Fruit fly (Drosophila melanogaster) whole organism, wandering third instar larva: Measurements from ENCODE around the gene APC4.

Source experiments
- Abd-B ChIP-seq: fragments of >200 bp; optimal IDR thresholded peaks from 2 replicates; lab custom pipeline; 2017; ENCODE audit warnings: missing biosample characterization, missing genetic modification characterization
- CG32264 ChIP-seq: fragments of 200-800 bp; sonication (Bioruptor generic); optimal IDR thresholded peaks from 2 replicates; lab custom pipeline; 2016; ENCODE audit warnings: missing biosample characterization, missing genetic modification characterization
- CG9705 ChIP-seq: fragments of 200-800 bp; sonication (Bioruptor generic); optimal IDR thresholded peaks from 2 replicates; lab custom pipeline; 2018; ENCODE audit warnings: missing biosample characterization, mild to moderate bottlenecking, missing genetic modification characterization
- CrebA ChIP-seq: fragments of 200-800 bp; sonication (Bioruptor generic); optimal IDR thresholded peaks from 2 replicates; lab custom pipeline; 2016; ENCODE audit warnings: missing biosample characterization, mild to moderate bottlenecking, missing genetic modification characterization, borderline replicate concordance
- Dfd ChIP-seq: fragments of >200 bp; optimal IDR thresholded peaks from 2 replicates; lab custom pipeline; 2017; ENCODE audit warnings: missing biosample characterization, missing genetic modification characterization
- Dif ChIP-seq: fragments of 200-275, 200-300 bp; sonication (Bioruptor generic); optimal IDR thresholded peaks from 2 replicates; lab custom pipeline; 2018; ENCODE audit warnings: missing biosample characterization, missing genetic modification characterization; ENCODE audit not compliant: partially characterized antibody
- GATAd ChIP-seq: sonication (Bioruptor generic); optimal IDR thresholded peaks from 2 replicates; lab custom pipeline; 2016; ENCODE audit warnings: missing biosample characterization, missing genetic modification characterization
- HLH106 ChIP-seq: fragments of 200-800 bp; optimal IDR thresholded peaks from 3 replicates; lab custom pipeline; 2019; ENCODE audit warnings: missing biosample characterization, mild to moderate bottlenecking, missing genetic modification characterization, moderate library complexity
- Hnf4 ChIP-seq: fragments of 200-800 bp; sonication (Bioruptor generic); optimal IDR thresholded peaks from 2 replicates; lab custom pipeline; 2016; ENCODE audit warnings: missing biosample characterization, mild to moderate bottlenecking, missing genetic modification characterization
- Hr78 ChIP-seq: fragments of >200 bp; optimal IDR thresholded peaks from 2 replicates; lab custom pipeline; 2017; ENCODE audit warnings: missing biosample characterization, missing genetic modification characterization
- Hr83 ChIP-seq: fragments of 200-300 bp; sonication (Bioruptor generic); optimal IDR thresholded peaks from 2 replicates; lab custom pipeline; 2016; ENCODE audit warnings: missing biosample characterization, mild to moderate bottlenecking, missing genetic modification characterization, moderate library complexity; ENCODE audit not compliant: poor library complexity, severe bottlenecking
- Jra ChIP-seq: sonication (Bioruptor generic); optimal IDR thresholded peaks from 2 replicates; lab custom pipeline; 2016; ENCODE audit warnings: missing biosample characterization, missing genetic modification characterization
- Mio ChIP-seq: sonication (Bioruptor generic); optimal IDR thresholded peaks from 2 replicates; lab custom pipeline; 2016; ENCODE audit warnings: missing biosample characterization, missing genetic modification characterization
- Myc ChIP-seq: fragments of >200 bp; optimal IDR thresholded peaks from 2 replicates; lab custom pipeline; 2017
- N ChIP-seq: fragments of >200 bp; optimal IDR thresholded peaks from 2 replicates; lab custom pipeline; 2018; ENCODE audit warnings: missing biosample characterization, missing external identifiers, missing genetic modification characterization
- OdsH ChIP-seq: fragments of 200-800 bp; sonication (Bioruptor generic); optimal IDR thresholded peaks from 2 replicates; lab custom pipeline; 2016; ENCODE audit warnings: missing biosample characterization, mild to moderate bottlenecking, missing genetic modification characterization
- Rel ChIP-seq, 2 experiments: fragments of 200-800 bp; sonication (Bioruptor generic) in 1 of 2; optimal IDR thresholded peaks; 2 replicates in 1 of 2; 3 replicates in 1 of 2; lab custom pipeline; 2016 to 2019; ENCODE audit warnings: mild to moderate bottlenecking in 2 of 2, missing biosample characterization in 2 of 2, missing genetic modification characterization in 2 of 2, moderate library complexity in 1 of 2
- Sp1 ChIP-seq: fragments of 200-800 bp; sonication (Bioruptor generic); optimal IDR thresholded peaks from 3 replicates; lab custom pipeline; 2019; ENCODE audit warnings: missing biosample characterization, mild to moderate bottlenecking, missing genetic modification characterization, moderate library complexity
- Vsx2 ChIP-seq: fragments of 200-300, 225-300 bp; sonication (Bioruptor generic); optimal IDR thresholded peaks from 2 replicates; lab custom pipeline; 2018; ENCODE audit warnings: missing biosample characterization, missing genetic modification characterization; ENCODE audit not compliant: partially characterized antibody
- br ChIP-seq: fragments of 200-800 bp; sonication (Bioruptor generic); optimal IDR thresholded peaks from 2 replicates; lab custom pipeline; 2016; ENCODE audit warnings: missing biosample characterization, missing genetic modification characterization
- brk ChIP-seq: fragments of 200-800 bp; sonication (Bioruptor generic); optimal IDR thresholded peaks from 2 replicates; lab custom pipeline; 2016; ENCODE audit warnings: missing biosample characterization, mild to moderate bottlenecking, missing genetic modification characterization
- dl ChIP-seq, 2 experiments: fragments of 175-275, 200-275 bp in 1 of 2; fragments of 200-275 bp in 1 of 2; sonication (Bioruptor generic); optimal IDR thresholded peaks; lab custom pipeline; 2018; ENCODE audit warnings: mild to moderate bottlenecking in 2 of 2, missing biosample characterization in 2 of 2, missing genetic modification characterization in 2 of 2, moderate library complexity in 2 of 2; ENCODE audit not compliant: partially characterized antibody in 2 of 2, insufficient read depth in 1 of 2
- dmrt93B ChIP-seq: fragments of 200-800 bp; sonication (Bioruptor generic); optimal IDR thresholded peaks from 2 replicates; lab custom pipeline; 2018; ENCODE audit warnings: missing biosample characterization, mild to moderate bottlenecking, missing genetic modification characterization
- dsf ChIP-seq: sonication (Bioruptor generic); optimal IDR thresholded peaks from 2 replicates; lab custom pipeline; 2016; ENCODE audit warnings: missing biosample characterization, missing genetic modification characterization, borderline replicate concordance
- ey ChIP-seq: fragments of 200-800 bp; sonication (Bioruptor generic); optimal IDR thresholded peaks from 2 replicates; lab custom pipeline; 2016; ENCODE audit warnings: missing biosample characterization, missing genetic modification characterization
- foxo ChIP-seq, 2 experiments: fragments of 200-800 bp; sonication (Bioruptor generic); optimal IDR thresholded peaks; 2 replicates in 1 of 2; 3 replicates in 1 of 2; lab custom pipeline; 2016 to 2017; ENCODE audit warnings: missing biosample characterization in 2 of 2, missing genetic modification characterization in 2 of 2
- fru ChIP-seq: fragments of 200-800 bp; sonication (Bioruptor generic); optimal IDR thresholded peaks from 3 replicates; lab custom pipeline; 2016; ENCODE audit warnings: missing biosample characterization, mild to moderate bottlenecking, missing genetic modification characterization
- h ChIP-seq: fragments of 200-800 bp; sonication (Bioruptor generic); optimal IDR thresholded peaks from 3 replicates; lab custom pipeline; 2016; ENCODE audit warnings: missing biosample characterization, mild to moderate bottlenecking, missing genetic modification characterization
- jim ChIP-seq: fragments of 175-275, 200-325 bp; sonication (Bioruptor generic); optimal IDR thresholded peaks from 2 replicates; lab custom pipeline; 2016; ENCODE audit warnings: missing biosample characterization, mild to moderate bottlenecking, missing genetic modification characterization
- lola ChIP-seq: fragments of >200 bp; optimal IDR thresholded peaks from 2 replicates; lab custom pipeline; 2017; ENCODE audit warnings: missing biosample characterization, missing genetic modification characterization
- pan ChIP-seq: fragments of >200 bp; optimal IDR thresholded peaks from 2 replicates; lab custom pipeline; 2017
- psq ChIP-seq: fragments of 200-800 bp; sonication (Bioruptor generic); optimal IDR thresholded peaks from 3 replicates; lab custom pipeline; 2017; ENCODE audit warnings: missing biosample characterization, mild to moderate bottlenecking, missing genetic modification characterization, moderate library complexity
- rgr ChIP-seq: fragments of 200-800 bp; sonication (Bioruptor generic); optimal IDR thresholded peaks from 3 replicates; lab custom pipeline; 2016; ENCODE audit warnings: missing biosample characterization, mild to moderate bottlenecking, missing genetic modification characterization
- sage ChIP-seq: fragments of 200-800 bp; sonication (Bioruptor generic); optimal IDR thresholded peaks from 2 replicates; lab custom pipeline; 2016; ENCODE audit warnings: missing biosample characterization, mild to moderate bottlenecking, missing genetic modification characterization
- sv ChIP-seq: fragments of 200-800 bp; sonication (Bioruptor generic); optimal IDR thresholded peaks from 3 replicates; lab custom pipeline; 2016; ENCODE audit warnings: missing biosample characterization, missing genetic modification characterization
- tai ChIP-seq: sonication (Bioruptor generic); optimal IDR thresholded peaks from 2 replicates; lab custom pipeline; 2016; ENCODE audit warnings: missing biosample characterization, missing genetic modification characterization
- usp ChIP-seq: fragments of >200 bp; optimal IDR thresholded peaks from 2 replicates; lab custom pipeline; 2017; ENCODE audit warnings: missing biosample characterization, missing genetic modification characterization
- woc ChIP-seq: sonication (Bioruptor generic); optimal IDR thresholded peaks from 2 replicates; lab custom pipeline; 2016; ENCODE audit warnings: missing biosample characterization, mild to moderate bottlenecking, missing genetic modification characterization

The APC4 gene

DNA sequence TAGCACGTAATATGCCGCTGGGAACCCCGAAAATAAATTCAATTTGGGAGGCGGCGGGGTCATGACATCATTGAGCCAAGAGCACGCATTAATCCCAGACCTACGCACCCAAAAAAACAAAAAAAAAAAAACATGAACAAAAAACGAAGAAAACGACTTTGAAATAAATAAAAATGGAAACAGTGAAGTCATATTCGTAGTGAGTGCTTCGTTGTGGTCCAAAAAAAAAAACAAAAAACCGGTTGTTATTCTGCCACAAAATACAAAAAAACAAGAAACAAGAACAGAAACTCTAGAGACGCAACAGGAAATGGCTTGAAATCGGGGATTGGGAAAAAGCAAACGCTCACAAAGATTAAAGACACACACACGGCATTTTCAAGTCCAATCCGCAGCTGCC lies 5.2 kb upstream of the APC4 start:
- TF ChIP-seq fru (GFP tag; lab: Kevin White, UChicago): no peak
- no peak for TF ChIP-seq HLH106 (tag; lab: Kevin White, UChicago)
- TF ChIP-seq Rel (GFP tag; optimal IDR thresholded peaks at IDR 0.05; lab: Kevin White, UChicago): no peak
- peak; percentile 69 for TF ChIP-seq Rel (tag; optimal IDR thresholded peaks at IDR 0.05; lab: Kevin White, UChicago)
- TF ChIP-seq rgr: no peak
- TF ChIP-seq N (GFP tag; lab: Kevin White, UChicago): no peak

DNA sequence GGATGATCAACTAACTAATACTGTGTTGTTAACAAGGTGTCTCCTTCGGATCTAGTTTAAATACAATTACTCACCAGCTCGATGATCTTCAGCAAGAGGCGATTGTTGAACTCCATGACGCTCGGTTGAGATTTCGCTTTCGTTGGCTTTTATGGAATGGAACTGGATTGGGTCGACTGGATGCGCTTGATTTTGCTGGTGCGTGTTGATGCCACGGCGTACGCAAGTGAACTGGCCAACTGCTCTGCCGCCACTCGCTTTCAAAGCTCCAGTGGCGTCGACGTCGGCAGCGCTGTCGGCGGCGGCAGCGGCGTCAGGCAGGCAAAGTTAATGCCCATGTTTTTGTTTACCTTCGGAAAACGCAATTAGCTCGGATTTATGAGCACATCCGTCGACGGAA lies 4.5 kb upstream of the APC4 start, which contains the start of gene CG44325:
Gene CG44325, minus strand, starts transcription at position 237 of the 400 bp plus-strand sequence.
- TF ChIP-seq CG32264 (GFP tag; lab: Kevin White, UChicago) (no peak), rgr (peak; percentile 40), Rel (GFP tag; optimal IDR thresholded peaks at IDR 0.05; lab: Kevin White, UChicago) (no peak), Rel (tag; optimal IDR thresholded peaks at IDR 0.05; lab: Kevin White, UChicago) (peak; percentile 42), Myc (lab: Kevin White, UChicago) (no peak), Vsx2 (GFP tag; lab: Kevin White, UChicago) (no peak), h (peak; percentile 52), sv (GFP tag; lab: Kevin White, UChicago) (no peak), jim (GFP tag; lab: Kevin White, UChicago) (no peak), lola (GFP tag; lab: Kevin White, UChicago) (no peak), N (GFP tag; lab: Kevin White, UChicago) (no peak), GATAd (GFP tag; lab: Kevin White, UChicago) (no peak), CrebA (GFP tag; lab: Kevin White, UChicago) (no peak), pan (lab: Kevin White, UChicago) (no peak), HLH106 (tag; lab: Kevin White, UChicago) (peak; percentile 9), foxo (GFP tag; optimal IDR thresholded peaks at IDR 0.05; lab: Kevin White, UChicago) (no peak), Hr83 (GFP tag; lab: Kevin White, UChicago) (peak; percentile 56), usp (no peak), Dfd (GFP tag; lab: Kevin White, UChicago) (no peak), CG9705 (GFP tag; lab: Kevin White, UChicago) (no peak), Jra (peak; percentile 23), dmrt93B (GFP tag; lab: Kevin White, UChicago) (no peak), psq (GFP tag; lab: Kevin White, UChicago) (no peak), Hr78 (GFP tag; lab: Kevin White, UChicago) (no peak), dl (GFP tag; optimal IDR thresholded peaks at IDR 0.05; lab: Kevin White, UChicago; ENCODE audit: insufficient read depth in 1 of 2, partially characterized antibody in 2 of 2) (no peak), Abd-B (GFP tag; lab: Kevin White, UChicago) (no peak), brk (GFP tag; lab: Kevin White, UChicago) (no peak), Dif (peak; percentile 59), tai (GFP tag; lab: Kevin White, UChicago) (no peak), ey (GFP tag; lab: Kevin White, UChicago) (no peak), woc (no peak), dsf (GFP tag; lab: Kevin White, UChicago) (no peak), sage (GFP tag; lab: Kevin White, UChicago) (no peak), Mio (no peak), br (peak; percentile 29), Hnf4 (GFP tag; lab: Kevin White, UChicago) (no peak), Sp1 (peak; percentile 43), fru (GFP tag; lab: Kevin White, UChicago) (peak; percentile 39), OdsH (GFP tag; lab: Kevin White, UChicago) (no peak)

DNA sequence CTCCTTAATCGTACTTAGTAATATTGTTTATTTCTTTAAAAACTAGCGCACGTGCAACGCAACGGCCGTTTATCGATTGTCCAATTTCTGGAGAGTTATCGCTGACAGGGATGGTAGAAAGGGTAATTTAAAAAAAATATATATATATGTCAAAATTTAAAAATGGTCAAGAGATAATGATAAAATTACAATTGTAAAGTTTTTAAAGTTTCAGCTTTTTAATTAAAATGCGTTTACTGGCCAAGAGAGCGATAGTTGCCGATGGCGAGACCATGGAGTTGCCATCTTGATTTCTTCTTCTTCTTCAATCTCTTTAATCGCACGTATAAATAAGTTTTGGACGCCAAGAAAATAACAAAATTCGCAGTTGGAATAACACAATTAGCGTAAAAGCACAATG lies 1.8 kb upstream of the APC4 start, which contains the start of the genes CG7246 and HP1b:
Gene CG7246, minus strand, starts transcription at position 96 of the 400 bp plus-strand sequence.
Gene HP1b, plus strand, starts transcription at position 102 of the 400 bp plus-strand sequence.
- TF ChIP-seq Hr83 (GFP tag; lab: Kevin White, UChicago) (no peak), br (peak; percentile 49), sv (GFP tag; lab: Kevin White, UChicago) (peak; percentile 57), jim (GFP tag; lab: Kevin White, UChicago) (no peak), GATAd (GFP tag; lab: Kevin White, UChicago) (no peak), psq (GFP tag; lab: Kevin White, UChicago) (peak; percentile 60), Dif (no peak), dl (GFP tag; optimal IDR thresholded peaks at IDR 0.05; lab: Kevin White, UChicago; ENCODE audit: insufficient read depth in 1 of 2, partially characterized antibody in 2 of 2) (no peak), h (peak; percentile 78), usp (no peak), N (GFP tag; lab: Kevin White, UChicago) (no peak), Dfd (GFP tag; lab: Kevin White, UChicago) (no peak), Abd-B (GFP tag; lab: Kevin White, UChicago) (no peak), Myc (lab: Kevin White, UChicago) (no peak), fru (GFP tag; lab: Kevin White, UChicago) (peak; percentile 76), Jra (peak; percentile 6), HLH106 (tag; lab: Kevin White, UChicago) (peak; percentile 80), CG32264 (GFP tag; lab: Kevin White, UChicago) (peak; percentile 26), lola (GFP tag; lab: Kevin White, UChicago) (no peak), rgr (peak; percentile 78), tai (GFP tag; lab: Kevin White, UChicago) (no peak), CrebA (GFP tag; lab: Kevin White, UChicago) (no peak), dsf (GFP tag; lab: Kevin White, UChicago) (peak; percentile 28), Vsx2 (GFP tag; lab: Kevin White, UChicago) (no peak), foxo (GFP tag; optimal IDR thresholded peaks at IDR 0.05; lab: Kevin White, UChicago) (peak in 1 of 2 experiments; percentile 86), Hnf4 (GFP tag; lab: Kevin White, UChicago) (peak; percentile 76), brk (GFP tag; lab: Kevin White, UChicago) (no peak), Sp1 (peak; percentile 69), sage (GFP tag; lab: Kevin White, UChicago) (peak; percentile 70), dmrt93B (GFP tag; lab: Kevin White, UChicago) (peak; percentile 32), ey (GFP tag; lab: Kevin White, UChicago) (peak; percentile 52), CG9705 (GFP tag; lab: Kevin White, UChicago) (peak; percentile 34), woc (peak; percentile 57), Hr78 (GFP tag; lab: Kevin White, UChicago) (no peak), OdsH (GFP tag; lab: Kevin White, UChicago) (peak; percentile 67), pan (lab: Kevin White, UChicago) (no peak)
